Worm (Caenorhabditis elegans): ENCODE measurements around the gene nhr-28.

nhr-28 gene

DNA sequence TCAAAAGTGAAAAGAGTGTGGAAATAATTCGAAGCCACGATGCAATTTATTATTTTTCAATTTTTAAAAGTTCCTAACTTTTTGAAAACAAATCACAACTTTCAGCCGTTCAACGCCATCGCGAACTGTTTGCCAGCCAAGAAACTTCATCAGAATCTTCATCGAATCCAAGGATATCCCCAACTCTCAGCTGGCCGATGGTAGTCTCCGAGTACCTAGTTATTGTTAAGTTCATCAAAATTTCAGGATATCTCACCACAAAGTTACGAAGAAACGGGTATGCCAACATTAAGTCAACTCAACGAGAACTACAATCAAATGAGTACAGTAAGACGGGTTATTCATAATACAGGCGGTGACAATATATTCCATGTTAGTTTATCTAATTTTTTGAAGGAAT is 1.6 kb downstream of the nhr-28 start:
- TF ChIP-seq ceh-9 (tag; optimal IDR thresholded peaks at IDR 0.05) (no peak), eyg-1 (tag; optimal IDR thresholded peaks at IDR 0.05) (no peak), ceh-6 (GFP tag; optimal IDR thresholded peaks at IDR 0.05) (no peak), T23F11.4 (GFP tag; optimal IDR thresholded peaks at IDR 0.05) (no peak), syd-9 (tag; optimal IDR thresholded peaks at IDR 0.05) (no peak), ama-1 (optimal IDR thresholded peaks at IDR 0.05) (no peak), elt-4 (tag; optimal IDR thresholded peaks at IDR 0.05) (no peak), che-1 (tag; optimal IDR thresholded peaks at IDR 0.05) (no peak), pax-1 (tag; optimal IDR thresholded peaks at IDR 0.05) (no peak)

DNA sequence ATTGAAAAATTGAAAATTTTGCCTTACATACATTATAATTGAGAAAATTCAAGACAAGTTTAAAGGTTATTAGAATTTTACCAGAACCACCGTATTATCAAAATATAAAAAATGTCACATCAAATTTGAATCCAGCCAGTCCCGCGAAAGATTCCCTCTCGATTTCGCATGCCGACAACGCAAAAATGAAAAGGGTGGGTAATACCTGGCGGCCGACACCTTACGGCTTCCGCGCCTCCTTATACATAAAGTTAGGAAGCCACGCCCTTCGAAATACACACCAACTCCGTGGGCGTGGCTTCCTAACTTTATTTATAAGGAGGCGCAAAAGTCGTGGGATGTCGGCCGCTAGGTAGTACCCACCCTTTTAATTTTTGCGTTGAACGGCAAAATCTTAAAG is 2.8 kb downstream of the nhr-28 start:
- TF ChIP-seq pax-1 (tag; optimal IDR thresholded peaks at IDR 0.05), result no peak
- no peak for TF ChIP-seq ceh-30 (tag; optimal IDR thresholded peaks at IDR 0.05)
- no peak for TF ChIP-seq tbx-2 (tag; optimal IDR thresholded peaks at IDR 0.05)
- TF ChIP-seq ceh-9 (tag; optimal IDR thresholded peaks at IDR 0.05), result no peak
- no peak for TF ChIP-seq fax-1 (tag; optimal IDR thresholded peaks at IDR 0.05)
- no peak for TF ChIP-seq dmd-4 (tag; optimal IDR thresholded peaks at IDR 0.05; ENCODE audit: borderline replicate concordance)
- no peak for TF ChIP-seq nfya-1 (tag; optimal IDR thresholded peaks at IDR 0.05)
- TF ChIP-seq ceh-45 (GFP tag; IDR thresholded peaks at IDR 0.05), result no peak
- TF ChIP-seq ceh-14 (tag; optimal IDR thresholded peaks at IDR 0.05), result no peak
- no peak for TF ChIP-seq ceh-2 (tag; optimal IDR thresholded peaks at IDR 0.05)
- no peak for TF ChIP-seq hlh-8 (tag; optimal IDR thresholded peaks at IDR 0.05)
- no peak for TF ChIP-seq sox-2 (GFP tag; IDR thresholded peaks at IDR 0.05)
- TF ChIP-seq unc-86 (tag; optimal IDR thresholded peaks at IDR 0.05), result no peak
- no peak for TF ChIP-seq rnt-1 (tag; optimal IDR thresholded peaks at IDR 0.05)
- TF ChIP-seq odd-2 (tag; optimal IDR thresholded peaks at IDR 0.05), result no peak
- TF ChIP-seq K02D7.2 (tag; optimal IDR thresholded peaks at IDR 0.05), result no peak
- no peak for TF ChIP-seq pros-1 (tag; optimal IDR thresholded peaks at IDR 0.05)
- no peak for TF ChIP-seq ztf-16 (tag; optimal IDR thresholded peaks at IDR 0.05)
- no peak for TF ChIP-seq fkh-6 (tag; optimal IDR thresholded peaks at IDR 0.05)

DNA sequence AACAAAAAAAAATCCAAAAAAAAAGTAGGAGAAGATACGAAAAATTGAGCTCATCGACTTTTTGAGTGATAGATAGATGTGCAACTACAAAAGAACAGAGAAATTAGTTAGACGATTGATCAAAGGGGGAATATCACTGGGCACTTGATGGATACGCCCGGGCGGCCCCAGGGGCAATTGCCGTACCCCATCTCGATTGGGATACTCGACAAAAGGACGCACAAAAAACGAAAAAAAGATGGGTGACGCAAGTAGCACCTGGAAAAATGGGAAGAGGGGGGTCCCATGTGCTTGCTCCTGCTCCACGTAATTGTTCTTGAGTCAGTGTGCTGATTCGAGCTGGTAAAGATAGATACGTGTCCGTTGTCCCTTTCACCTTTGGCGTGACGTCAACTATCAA is 6.2 kb downstream of the nhr-28 start:
- TF ChIP-seq fkh-10 (GFP tag; optimal IDR thresholded peaks at IDR 0.05) (peak; percentile 1), mec-3 (tag; optimal IDR thresholded peaks at IDR 0.05; ENCODE audit: borderline replicate concordance) (no peak)

DNA sequence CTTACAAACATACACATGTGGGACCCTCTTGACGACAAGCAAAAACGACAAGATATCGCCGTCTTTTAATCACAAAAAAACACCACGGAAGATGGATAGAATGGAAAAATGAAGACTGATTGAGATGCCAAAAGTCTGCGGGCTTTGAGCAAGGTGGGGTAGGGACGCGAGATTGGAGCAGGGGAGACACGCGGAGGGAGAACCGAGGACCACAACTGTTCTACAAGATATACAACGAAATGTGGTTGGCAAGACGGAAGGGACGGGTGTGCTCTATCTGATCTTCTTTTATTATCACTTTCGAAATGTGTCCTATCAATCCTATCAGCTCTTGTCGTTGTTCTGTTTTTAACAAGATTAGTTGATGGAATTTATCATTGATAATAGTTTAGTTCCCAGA is 8.9 kb downstream of the nhr-28 start:
- TF ChIP-seq fkh-10 (GFP tag; optimal IDR thresholded peaks at IDR 0.05) (peak; percentile 41), sdc-2 (tag; optimal IDR thresholded peaks at IDR 0.05) (peak; percentile 4), che-1 (tag; optimal IDR thresholded peaks at IDR 0.05) (no peak)

DNA sequence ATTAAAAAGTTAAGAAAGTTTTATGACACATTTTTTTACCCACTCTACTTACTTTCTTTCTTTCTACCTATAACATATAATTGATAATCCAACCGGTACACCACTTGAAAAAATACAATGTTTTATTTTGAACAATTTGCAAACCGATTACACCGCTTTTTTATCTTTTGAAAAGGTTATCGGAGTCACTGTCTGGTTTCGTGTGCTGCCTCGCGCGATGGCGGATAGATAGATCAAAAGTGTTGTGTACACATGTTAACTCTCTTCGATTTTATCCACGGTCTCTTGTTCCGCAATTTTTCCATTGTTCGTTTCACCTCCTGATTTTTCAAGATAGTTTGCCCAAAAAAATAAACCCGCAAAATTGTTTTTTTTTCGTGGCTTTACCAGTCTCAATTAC is 11.7 kb downstream of the nhr-28 start:
- no peak for TF ChIP-seq Y22D7AL.16 (tag; optimal IDR thresholded peaks at IDR 0.05)
- TF ChIP-seq hlh-8 (tag; optimal IDR thresholded peaks at IDR 0.05), result no peak
- TF ChIP-seq fkh-10 (GFP tag; optimal IDR thresholded peaks at IDR 0.05), result peak; percentile 50
- no peak for TF ChIP-seq ztf-16 (tag; optimal IDR thresholded peaks at IDR 0.05)
- TF ChIP-seq ceh-22 (tag; optimal IDR thresholded peaks at IDR 0.05), result no peak

DNA sequence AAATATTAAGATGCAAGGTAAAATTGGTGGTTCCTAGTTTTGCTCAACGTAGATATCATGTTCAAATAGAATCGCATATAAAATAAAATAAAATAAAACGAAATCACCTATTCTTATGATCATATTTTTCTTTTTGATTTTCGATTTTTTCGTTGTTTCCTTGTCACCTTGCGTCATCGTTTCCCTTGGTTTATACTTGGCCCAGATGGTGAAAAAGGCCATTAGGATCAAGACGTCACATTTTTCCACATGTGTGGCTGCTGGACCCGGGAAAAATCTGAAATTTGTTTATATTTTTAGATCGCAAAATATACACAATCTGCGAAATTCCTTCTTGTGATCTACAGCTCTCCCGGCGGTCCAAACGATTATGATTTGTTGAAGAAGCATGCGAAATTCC is 12.2 kb downstream of the nhr-28 start, which contains the start of gene ace-1:
Gene ace-1, plus strand, starts transcription at position 301 of the 400 bp plus-strand sequence.
- TF ChIP-seq unc-3 (GFP tag; conservative IDR thresholded peaks at IDR 0.05), result no peak
- no peak for TF ChIP-seq unc-3 (tag; optimal IDR thresholded peaks at IDR 0.05)
- TF ChIP-seq syd-9 (tag; optimal IDR thresholded peaks at IDR 0.05), result no peak
- TF ChIP-seq hlh-8 (tag; optimal IDR thresholded peaks at IDR 0.05), result peak; percentile 0
- no peak for TF ChIP-seq ceh-19 (GFP tag; optimal IDR thresholded peaks at IDR 0.05)
